Fruit fly (Drosophila melanogaster): ENCODE results near the gene CG32625.

DNA sequence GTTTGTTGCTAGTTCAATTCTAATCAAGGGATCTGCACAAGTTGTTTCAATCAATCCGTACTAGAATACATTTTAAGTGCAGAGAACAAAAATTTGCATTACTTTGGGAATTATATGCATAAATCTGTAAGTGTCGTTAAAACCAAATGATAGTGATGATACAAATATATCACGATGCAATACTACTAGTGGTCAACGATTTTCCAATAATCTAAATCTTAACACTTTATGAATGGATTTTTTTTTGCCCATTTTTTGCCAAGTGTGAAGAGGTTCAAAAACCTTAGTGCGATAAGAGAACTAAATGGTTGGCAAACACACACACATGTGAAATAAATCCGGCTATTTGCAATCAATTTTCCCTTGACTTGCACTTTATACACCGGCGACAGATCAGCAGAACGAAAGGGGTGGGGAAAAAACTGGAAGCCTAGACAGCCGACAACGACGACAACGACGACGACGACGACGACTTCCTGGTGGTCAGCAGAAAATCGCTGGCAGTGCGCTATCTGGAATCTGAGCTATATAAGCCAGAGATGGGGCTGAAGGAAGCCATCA, 2.4 kb upstream of the CG32625 start, which contains the start of gene Yp3:
- TF ChIP-seq CG6163 (GFP tag; IDR thresholded peaks at IDR 0.05) (no peak), CG3032 (tag; optimal IDR thresholded peaks at IDR 0.05) (no peak), CG6808 (GFP tag; optimal IDR thresholded peaks at IDR 0.05) (no peak), CG6854 (GFP tag; optimal IDR thresholded peaks at IDR 0.05) (no peak), lz (GFP tag; optimal IDR thresholded peaks at IDR 0.05) (no peak), CG15336 (GFP tag; IDR thresholded peaks at IDR 0.05) (no peak), net (GFP tag; optimal IDR thresholded peaks at IDR 0.05) (no peak), Eip78C (GFP tag) (no peak), OdsH (GFP tag; optimal IDR thresholded peaks at IDR 0.05) (no peak), vri (GFP tag; optimal IDR thresholded peaks at IDR 0.05) (no peak), Gug (GFP tag; IDR thresholded peaks at IDR 0.05) (no peak), Smox (GFP tag; optimal IDR thresholded peaks at IDR 0.05) (no peak), pdm3 (GFP tag; optimal IDR thresholded peaks at IDR 0.05) (no peak), fd59A (GFP tag; optimal IDR thresholded peaks at IDR 0.05) (no peak)
